Fruit fly (Drosophila melanogaster) whole organism: ENCODE results near the gene Pus1.

Experiments used
- CG8478 ChIP-seq: fragments of >200 bp; optimal IDR thresholded peaks from 2 replicates; lab custom pipeline; 2018; ENCODE audit warnings: inconsistent platforms
- Dll ChIP-seq: fragments of >200 bp; optimal IDR thresholded peaks from 2 replicates; lab custom pipeline; 2017
- EcR ChIP-seq, 2 experiments: fragments of >200 bp; optimal IDR thresholded peaks; 2 replicates each; lab custom pipeline; 2017; ENCODE audit warnings: missing biosample characterization in 2 of 2, missing genetic modification characterization in 2 of 2, missing genetic modification reagents in 2 of 2
- pan ChIP-seq: fragments of >200 bp; optimal IDR thresholded peaks from 2 replicates; lab custom pipeline; 2017
- psq ChIP-seq: fragments of >200 bp; optimal IDR thresholded peaks from 2 replicates; lab custom pipeline; 2017
- usp ChIP-seq: fragments of >200 bp; optimal IDR thresholded peaks from 2 replicates; lab custom pipeline; 2017; ENCODE audit warnings: missing biosample characterization, missing genetic modification characterization, mixed read lengths

Gene Pus1

dm6 chr3R:20555023-20555422 lies 37.4 kb downstream of the Pus1 start:
- TF ChIP-seq CG8478 = no peak
- no peak for TF ChIP-seq psq (lab: Kevin White, UChicago)
- TF ChIP-seq EcR (GFP tag; optimal IDR thresholded peaks at IDR 0.05; lab: Kevin White, UChicago) = no peak
- no peak for TF ChIP-seq pan (lab: Kevin White, UChicago)
- no peak for TF ChIP-seq usp (GFP tag; lab: Kevin White, UChicago)
- no peak for TF ChIP-seq Dll (lab: Kevin White, UChicago)

dm6 chr3R:20554300-20554699 lies 38.2 kb downstream of the Pus1 start, which contains the start of gene att-ORFB:
TSS of gene att-ORFB (minus strand) at chr3R:20554400.
- no peak for TF ChIP-seq Dll (lab: Kevin White, UChicago)
- no peak for TF ChIP-seq CG8478
- no peak for TF ChIP-seq EcR (GFP tag; optimal IDR thresholded peaks at IDR 0.05; lab: Kevin White, UChicago)
- no peak for TF ChIP-seq pan (lab: Kevin White, UChicago)
- TF ChIP-seq psq (lab: Kevin White, UChicago) = no peak
- TF ChIP-seq usp (GFP tag; lab: Kevin White, UChicago) = no peak

dm6 chr3R:20552093-20552492 lies 40.4 kb downstream of the Pus1 start, which contains the start of gene Stat92E:
TSS of gene Stat92E (minus strand) at chr3R:20552311.
- TF ChIP-seq Dll (lab: Kevin White, UChicago) (no peak), usp (GFP tag; lab: Kevin White, UChicago) (no peak), pan (lab: Kevin White, UChicago) (no peak), EcR (GFP tag; optimal IDR thresholded peaks at IDR 0.05; lab: Kevin White, UChicago) (no peak), CG8478 (no peak), psq (lab: Kevin White, UChicago) (no peak)

dm6 chr3R:20551487-20552079 lies 40.9 kb downstream of the Pus1 start:
- TF ChIP-seq CG8478 (no peak), psq (lab: Kevin White, UChicago) (no peak), Dll (lab: Kevin White, UChicago) (no peak), usp (GFP tag; lab: Kevin White, UChicago) (no peak), pan (lab: Kevin White, UChicago) (no peak), EcR (GFP tag; optimal IDR thresholded peaks at IDR 0.05; lab: Kevin White, UChicago) (no peak)

dm6 chr3R:20550632-20551486 lies 41.6 kb downstream of the Pus1 start:
- TF ChIP-seq pan (lab: Kevin White, UChicago) = no peak
- no peak for TF ChIP-seq psq (lab: Kevin White, UChicago)
- TF ChIP-seq EcR (GFP tag; optimal IDR thresholded peaks at IDR 0.05; lab: Kevin White, UChicago) = no peak
- TF ChIP-seq CG8478 = no peak
- TF ChIP-seq Dll (lab: Kevin White, UChicago) = no peak
- TF ChIP-seq usp (GFP tag; lab: Kevin White, UChicago) = no peak

dm6 chr3R:20549855-20550603 lies 42.4 kb downstream of the Pus1 start:
- TF ChIP-seq usp (GFP tag; lab: Kevin White, UChicago) (no peak), CG8478 (no peak), EcR (GFP tag; optimal IDR thresholded peaks at IDR 0.05; lab: Kevin White, UChicago) (no peak), Dll (lab: Kevin White, UChicago) (no peak), pan (lab: Kevin White, UChicago) (no peak), psq (lab: Kevin White, UChicago) (no peak)

- no peak for TF ChIP-seq Dll (lab: Kevin White, UChicago)
- no peak for TF ChIP-seq EcR (GFP tag; optimal IDR thresholded peaks at IDR 0.05; lab: Kevin White, UChicago)
- TF ChIP-seq usp (GFP tag; lab: Kevin White, UChicago) = no peak
- no peak for TF ChIP-seq CG8478
- no peak for TF ChIP-seq pan (lab: Kevin White, UChicago)
- TF ChIP-seq psq (lab: Kevin White, UChicago) = no peak
Observed at dm6 chr3R:20549017-20549854, 43.2 kb downstream of the Pus1 start.

- TF ChIP-seq usp (GFP tag; lab: Kevin White, UChicago) (no peak), psq (lab: Kevin White, UChicago) (no peak), EcR (GFP tag; optimal IDR thresholded peaks at IDR 0.05; lab: Kevin White, UChicago) (no peak), Dll (lab: Kevin White, UChicago) (no peak), pan (lab: Kevin White, UChicago) (no peak), CG8478 (no peak)
Observed at dm6 chr3R:20548255-20548654, 44.2 kb downstream of the Pus1 start.

- no peak for TF ChIP-seq psq (lab: Kevin White, UChicago)
- no peak for TF ChIP-seq CG8478
- TF ChIP-seq EcR (GFP tag; optimal IDR thresholded peaks at IDR 0.05; lab: Kevin White, UChicago) = no peak
- TF ChIP-seq usp (GFP tag; lab: Kevin White, UChicago) = no peak
- TF ChIP-seq pan (lab: Kevin White, UChicago) = no peak
- no peak for TF ChIP-seq Dll (lab: Kevin White, UChicago)
Observed at dm6 chr3R:20547758-20548157, 44.7 kb downstream of the Pus1 start.
